Fruit fly (Drosophila melanogaster) whole organism, prepupa: ENCODE measurements around the gene ewg.

Source experiments
- CG10631 ChIP-seq: fragments of 200-800 bp; sonication (Bioruptor generic); optimal IDR thresholded peaks from 2 replicates; lab custom pipeline; 2016; ENCODE audit warnings: missing biosample characterization, missing genetic modification characterization
- CG10669 ChIP-seq: fragments of 200-800 bp; sonication (Bioruptor generic); optimal IDR thresholded peaks from 3 replicates; lab custom pipeline; 2018; ENCODE audit warnings: missing biosample characterization, mild to moderate bottlenecking, missing genetic modification characterization, moderate library complexity
- CG11294 ChIP-seq: fragments of 200-800 bp; sonication (Bioruptor generic); IDR thresholded peaks from 2 replicates; pipeline ENCODE4 v1.3.6; 2022; ENCODE audit warnings: missing biosample characterization, missing genetic modification characterization
- CG11902 ChIP-seq: fragments of 200-800 bp; sonication (Bioruptor generic); optimal IDR thresholded peaks from 3 replicates; lab custom pipeline; 2016; ENCODE audit warnings: missing biosample characterization, missing genetic modification characterization
- CG15336 ChIP-seq: fragments of 200-800 bp; sonication (Bioruptor generic); IDR thresholded peaks from 2 replicates; pipeline ENCODE4 v1.3.6; 2022; ENCODE audit warnings: missing biosample characterization, missing genetic modification characterization
- CG1621 ChIP-seq: fragments of 200-800 bp; sonication (Bioruptor generic); optimal IDR thresholded peaks from 3 replicates; lab custom pipeline; 2018; ENCODE audit warnings: missing biosample characterization, mild to moderate bottlenecking, missing genetic modification characterization
- CG16779 ChIP-seq: fragments of 200-800 bp; sonication (Bioruptor generic); optimal IDR thresholded peaks from 3 replicates; lab custom pipeline; 2017; ENCODE audit warnings: missing biosample characterization, mild to moderate bottlenecking, missing genetic modification characterization
- CG3032 ChIP-seq: fragments of 200-800 bp; optimal IDR thresholded peaks from 2 replicates; lab custom pipeline; 2019; ENCODE audit warnings: missing biosample characterization, mild to moderate bottlenecking, missing genetic modification characterization, moderate library complexity
- CG32006 ChIP-seq: fragments of 200-800 bp; sonication (Bioruptor generic); optimal IDR thresholded peaks from 3 replicates; lab custom pipeline; 2017; ENCODE audit warnings: missing biosample characterization, mild to moderate bottlenecking, missing genetic modification characterization
- CG34406 ChIP-seq: fragments of 200-800 bp; sonication (Bioruptor generic); optimal IDR thresholded peaks from 3 replicates; lab custom pipeline; 2016; ENCODE audit warnings: missing biosample characterization, missing genetic modification characterization
- CG3919 ChIP-seq: fragments of 200-800 bp; sonication (Bioruptor generic); optimal IDR thresholded peaks from 3 replicates; lab custom pipeline; 2016; ENCODE audit warnings: missing biosample characterization, missing genetic modification characterization
- CG4318 ChIP-seq: fragments of 200-800 bp; sonication (Bioruptor generic); optimal IDR thresholded peaks from 3 replicates; lab custom pipeline; 2017; ENCODE audit warnings: missing biosample characterization, mild to moderate bottlenecking, missing genetic modification characterization
- CG6276 ChIP-seq: fragments of 200-800 bp; sonication (Bioruptor generic); optimal IDR thresholded peaks from 2 replicates; lab custom pipeline; 2017; ENCODE audit warnings: missing biosample characterization, mild to moderate bottlenecking, missing genetic modification characterization
- CG6792 ChIP-seq: fragments of 200-800 bp; sonication (Bioruptor generic); optimal IDR thresholded peaks from 3 replicates; lab custom pipeline; 2016; ENCODE audit warnings: missing biosample characterization, missing genetic modification characterization
- CG6854 ChIP-seq: fragments of 200-800 bp; sonication (Bioruptor generic); optimal IDR thresholded peaks from 2 replicates; lab custom pipeline; 2017; ENCODE audit warnings: missing biosample characterization, mild to moderate bottlenecking, missing genetic modification characterization
- CG8119 ChIP-seq: fragments of 200-800 bp; sonication (Bioruptor generic); IDR thresholded peaks from 3 replicates; pipeline ENCODE4 v1.3.6; 2022; ENCODE audit warnings: missing biosample characterization, missing genetic modification characterization
- CG8319 ChIP-seq: fragments of 200-800 bp; sonication (Bioruptor generic); optimal IDR thresholded peaks from 3 replicates; lab custom pipeline; 2016; ENCODE audit warnings: missing biosample characterization, missing genetic modification characterization
- CG8632 ChIP-seq: fragments of 200-800 bp; sonication (Bioruptor generic); optimal IDR thresholded peaks from 3 replicates; lab custom pipeline; 2016; ENCODE audit warnings: missing biosample characterization, missing genetic modification characterization
- CG9139 ChIP-seq: fragments of 200-800 bp; sonication (Bioruptor generic); optimal IDR thresholded peaks from 3 replicates; lab custom pipeline; 2017; ENCODE audit warnings: missing biosample characterization, mild to moderate bottlenecking, missing genetic modification characterization
- Eip75B ChIP-seq: fragments of 200-800 bp; sonication (Bioruptor generic); optimal IDR thresholded peaks from 3 replicates; lab custom pipeline; 2016; ENCODE audit warnings: missing biosample characterization, missing genetic modification characterization
- Eip78C ChIP-seq: fragments of 200-800 bp; sonication (Bioruptor generic); peaks from one replicate; lab custom pipeline; 2016; ENCODE audit warnings: missing biosample characterization, missing genetic modification characterization
- Gug ChIP-seq: fragments of 200-800 bp; sonication (Bioruptor generic); IDR thresholded peaks from 2 replicates; pipeline ENCODE4 v1.3.6; 2022; ENCODE audit warnings: missing biosample characterization, missing genetic modification characterization
- Hr39 ChIP-seq: fragments of 200-800 bp; sonication (Bioruptor generic); optimal IDR thresholded peaks from 2 replicates; lab custom pipeline; 2016; ENCODE audit warnings: missing biosample characterization, missing genetic modification characterization
- Hr4 ChIP-seq: fragments of 200-800 bp; sonication (Bioruptor generic); optimal IDR thresholded peaks from 3 replicates; lab custom pipeline; 2016; ENCODE audit warnings: missing biosample characterization, missing genetic modification characterization
- Lpt ChIP-seq: fragments of 200-800 bp; sonication (Bioruptor generic); optimal IDR thresholded peaks from 3 replicates; lab custom pipeline; 2016; ENCODE audit warnings: missing biosample characterization, missing genetic modification characterization
- Met ChIP-seq: fragments of 200-800 bp; sonication (Bioruptor generic); optimal IDR thresholded peaks from 3 replicates; lab custom pipeline; 2016; ENCODE audit warnings: missing biosample characterization, missing genetic modification characterization
- OdsH ChIP-seq: fragments of 200-800 bp; sonication (Bioruptor generic); optimal IDR thresholded peaks from 3 replicates; lab custom pipeline; 2016; ENCODE audit warnings: missing biosample characterization, missing genetic modification characterization
- Smox ChIP-seq: fragments of 200-800 bp; sonication (Bioruptor generic); optimal IDR thresholded peaks from 3 replicates; lab custom pipeline; 2016; ENCODE audit warnings: missing biosample characterization, missing genetic modification characterization
- Sox102F ChIP-seq: fragments of 200-800 bp; sonication (Bioruptor generic); optimal IDR thresholded peaks from 2 replicates; lab custom pipeline; 2016; ENCODE audit warnings: missing biosample characterization, mild to moderate bottlenecking, missing genetic modification characterization
- Sox14 ChIP-seq: fragments of 200-800 bp; sonication (Bioruptor generic); optimal IDR thresholded peaks from 3 replicates; lab custom pipeline; 2016; ENCODE audit warnings: missing biosample characterization, missing genetic modification characterization
- achi ChIP-seq: fragments of 200-800 bp; sonication (Bioruptor generic); optimal IDR thresholded peaks from 3 replicates; lab custom pipeline; 2016; ENCODE audit warnings: missing biosample characterization, missing genetic modification characterization
- acj6 ChIP-seq: fragments of 200-800 bp; sonication (Bioruptor generic); optimal IDR thresholded peaks from 3 replicates; lab custom pipeline; 2016; ENCODE audit warnings: missing biosample characterization, missing genetic modification characterization
- dsx ChIP-seq: fragments of 200-800 bp; optimal IDR thresholded peaks from 3 replicates; lab custom pipeline; 2019; ENCODE audit warnings: missing biosample characterization, mild to moderate bottlenecking, missing genetic modification characterization, moderate library complexity; ENCODE audit not compliant: poor library complexity, severe bottlenecking
- eg ChIP-seq: fragments of 200-800 bp; sonication (Bioruptor generic); IDR thresholded peaks from 3 replicates; pipeline ENCODE4 v1.3.6; 2022; ENCODE audit warnings: missing biosample characterization, missing genetic modification characterization
- esn ChIP-seq: fragments of 200-800 bp; sonication (Bioruptor generic); optimal IDR thresholded peaks from 2 replicates; lab custom pipeline; 2016; ENCODE audit warnings: missing biosample characterization, mild to moderate bottlenecking, missing genetic modification characterization, moderate library complexity
- fd59A ChIP-seq: fragments of 200-800 bp; sonication (Bioruptor generic); optimal IDR thresholded peaks from 2 replicates; lab custom pipeline; 2017; ENCODE audit warnings: missing biosample characterization, mild to moderate bottlenecking, missing genetic modification characterization, missing genetic modification reagents
- fkh ChIP-seq: fragments of 200-800 bp; sonication (Bioruptor generic); optimal IDR thresholded peaks from 3 replicates; lab custom pipeline; 2017; ENCODE audit warnings: missing biosample characterization, mild to moderate bottlenecking, missing genetic modification characterization, moderate library complexity
- lz ChIP-seq: fragments of 200-800 bp; sonication (Bioruptor generic); optimal IDR thresholded peaks from 3 replicates; lab custom pipeline; 2016; ENCODE audit warnings: missing biosample characterization, missing genetic modification characterization
- net ChIP-seq: fragments of 200-800 bp; sonication (Bioruptor generic); optimal IDR thresholded peaks from 3 replicates; lab custom pipeline; 2016; ENCODE audit warnings: missing biosample characterization, missing genetic modification characterization
- pdm3 ChIP-seq: fragments of 200-800 bp; sonication (Bioruptor generic); optimal IDR thresholded peaks from 3 replicates; lab custom pipeline; 2016; ENCODE audit warnings: missing biosample characterization, missing genetic modification characterization
- ss ChIP-seq, 2 experiments: fragments of 200-800 bp; sonication (Bioruptor generic); optimal IDR thresholded peaks; 2 replicates in 1 of 2; 3 replicates in 1 of 2; lab custom pipeline; 2017 to 2018; ENCODE audit warnings: mild to moderate bottlenecking in 2 of 2, missing biosample characterization in 2 of 2, missing genetic modification characterization in 2 of 2, moderate library complexity in 1 of 2
- svp ChIP-seq: fragments of 200-800 bp; sonication (Bioruptor generic); peaks from one replicate; lab custom pipeline; 2016; ENCODE audit warnings: missing biosample characterization, missing genetic modification characterization
- topi ChIP-seq: fragments of 200-800 bp; sonication (Bioruptor generic); optimal IDR thresholded peaks from 3 replicates; lab custom pipeline; 2016; ENCODE audit warnings: missing biosample characterization, missing genetic modification characterization
- vri ChIP-seq: fragments of 200-800 bp; sonication (Bioruptor generic); optimal IDR thresholded peaks from 3 replicates; lab custom pipeline; 2016; ENCODE audit warnings: missing biosample characterization, mild to moderate bottlenecking, missing genetic modification characterization

ewg gene

dm6 chrX:263728-264344 lies 15.7 kb downstream of the ewg start, which contains the start of gene CG13377 (continued):
- TF ChIP-seq OdsH = peak; percentile 30
- TF ChIP-seq Sox102F (GFP tag; lab: Kevin White, UChicago) = peak; percentile 48
- 0 out of 2 replicates have a peak, but pooled peaks have one; percentile 40 for TF ChIP-seq Gug (GFP tag; lab: Robert Waterston, UW)
- TF ChIP-seq CG6854 (GFP tag; lab: Kevin White, UChicago) = no peak
- peak; percentile 73 for TF ChIP-seq svp
- peak; percentile 23 for TF ChIP-seq Lpt (GFP tag; lab: Kevin White, UChicago)
- peak; percentile 64; the same call in 2 of the 3 replicates for TF ChIP-seq eg (GFP tag; lab: Robert Waterston, UW)
- peak; percentile 21 for TF ChIP-seq CG10631 (GFP tag; lab: Kevin White, UChicago)
- no peak for TF ChIP-seq fd59A (GFP tag; lab: Kevin White, UChicago)
- TF ChIP-seq CG4318 (GFP tag; lab: Kevin White, UChicago) = peak; percentile 4
- no peak for TF ChIP-seq CG11294 (GFP tag; lab: Robert Waterston, UW)
- TF ChIP-seq CG9139 (GFP tag; lab: Kevin White, UChicago) = no peak

dm6 chrX:262836-263235 lies 16.7 kb downstream of the ewg start:
- TF ChIP-seq CG3919 (GFP tag; lab: Kevin White, UChicago) (no peak), CG11902 (GFP tag; lab: Kevin White, UChicago) (no peak), CG8319 (GFP tag; lab: Kevin White, UChicago) (no peak), CG10631 (GFP tag; lab: Kevin White, UChicago) (no peak), esn (peak; percentile 25), Eip75B (GFP tag; lab: Kevin White, UChicago) (no peak), CG6792 (GFP tag; lab: Kevin White, UChicago) (no peak), ss (GFP tag; optimal IDR thresholded peaks at IDR 0.05; lab: Kevin White, UChicago) (no peak), dsx (GFP tag; lab: Kevin White, UChicago) (no peak), topi (peak; percentile 31), CG32006 (GFP tag; lab: Kevin White, UChicago) (peak; percentile 34), pdm3 (GFP tag; lab: Kevin White, UChicago) (peak; percentile 22), CG34406 (GFP tag; lab: Kevin White, UChicago) (no peak), Sox102F (GFP tag; lab: Kevin White, UChicago) (peak; percentile 32), Hr39 (peak; percentile 8), Sox14 (GFP tag; lab: Kevin White, UChicago) (no peak), CG8119 (no peak), vri (GFP tag; lab: Kevin White, UChicago) (no peak), CG10669 (no peak), Eip78C (GFP tag; lab: Kevin White, UChicago) (peak; percentile 79), svp (peak; percentile 74), Met (GFP tag; lab: Kevin White, UChicago) (peak; percentile 34), Smox (GFP tag; lab: Kevin White, UChicago) (peak; percentile 21), CG16779 (tag; lab: Kevin White, UChicago) (no peak), CG6276 (GFP tag; lab: Kevin White, UChicago) (no peak), acj6 (GFP tag; lab: Kevin White, UChicago) (peak; percentile 25), CG15336 (GFP tag; lab: Robert Waterston, UW) (0 out of 2 replicates have a peak, but pooled peaks have one; percentile 19), net (GFP tag; lab: Kevin White, UChicago) (no peak)
- TF ChIP-seq, all 60 proteins: peak for 12

dm6 chrX:255369-255768 lies 24.1 kb downstream of the ewg start, which contains the start of gene cin:
TSS of gene cin (plus strand) at chrX:255674.
- no peak for TF ChIP-seq CG4318 (GFP tag; lab: Kevin White, UChicago)
- TF ChIP-seq CG16779 (tag; lab: Kevin White, UChicago) = no peak
- no peak for TF ChIP-seq fkh
- TF ChIP-seq pdm3 (GFP tag; lab: Kevin White, UChicago) = peak; percentile 72
- TF ChIP-seq CG32006 (GFP tag; lab: Kevin White, UChicago) = peak; percentile 62
- peak; percentile 52 for TF ChIP-seq Eip75B (GFP tag; lab: Kevin White, UChicago)
- no peak for TF ChIP-seq Hr4 (GFP tag; lab: Kevin White, UChicago)
- TF ChIP-seq Smox (GFP tag; lab: Kevin White, UChicago) = peak; percentile 83
- peak; percentile 65 for TF ChIP-seq lz (GFP tag; lab: Kevin White, UChicago)
- peak; percentile 57; the same call in 2 of the 3 replicates for TF ChIP-seq CG8119
- TF ChIP-seq Sox14 (GFP tag; lab: Kevin White, UChicago) = peak; percentile 54
- no peak for TF ChIP-seq CG11294 (GFP tag; lab: Robert Waterston, UW)
- peak; percentile 74 for TF ChIP-seq achi (GFP tag; lab: Kevin White, UChicago)
- peak; percentile 71 for TF ChIP-seq CG34406 (GFP tag; lab: Kevin White, UChicago)
- peak; percentile 74 for TF ChIP-seq OdsH
- peak; percentile 79 for TF ChIP-seq topi
- peak; percentile 72 for TF ChIP-seq CG3032 (tag; lab: Kevin White, UChicago)
- TF ChIP-seq CG10669 = peak; percentile 63
- TF ChIP-seq CG8632 (GFP tag; lab: Kevin White, UChicago) = peak; percentile 59
- peak; percentile 43 for TF ChIP-seq CG1621 (tag; lab: Kevin White, UChicago)
- TF ChIP-seq Gug (GFP tag; lab: Robert Waterston, UW) = peak; percentile 50; the same call in 1 of the 2 replicates
- peak; percentile 50 for TF ChIP-seq CG6792 (GFP tag; lab: Kevin White, UChicago)
- peak; percentile 34 for TF ChIP-seq CG9139 (GFP tag; lab: Kevin White, UChicago)
- peak; percentile 68 for TF ChIP-seq acj6 (GFP tag; lab: Kevin White, UChicago)
